Fruit fly (Drosophila melanogaster) whole organism, embryonic: ENCODE results near the gene PolG2.
A peak's percentile ranks its signal among the peaks of the same experiment; 100 is the strongest.

Experiments
- Blimp-1 ChIP-seq: fragments of 200-800 bp; sonication (Bioruptor generic); optimal IDR thresholded peaks from 3 replicates; lab custom pipeline; 2018; ENCODE audit warnings: missing biosample characterization, missing genetic modification characterization, mild to moderate bottlenecking, moderate library complexity, missing genetic modification reagents
- C15 ChIP-seq: fragments of 200-800 bp; sonication (Bioruptor generic); IDR thresholded peaks from 3 replicates; pipeline ENCODE4 v1.3.6; 2022; ENCODE audit warnings: missing biosample characterization, missing genetic modification characterization
- CG10654 ChIP-seq: fragments of 200-800 bp; sonication (Bioruptor generic); optimal IDR thresholded peaks from 2 replicates; lab custom pipeline; 2016; ENCODE audit warnings: missing biosample characterization, missing genetic modification characterization
- CG11695 ChIP-seq: fragments of 200-800 bp; sonication (Bioruptor generic); IDR thresholded peaks from 3 replicates; pipeline ENCODE4 v1.3.6; 2022; ENCODE audit warnings: missing biosample characterization, missing genetic modification characterization
- CG12071 ChIP-seq: fragments of 200-800 bp; sonication (Bioruptor generic); optimal IDR thresholded peaks from 3 replicates; lab custom pipeline; 2018; ENCODE audit warnings: missing biosample characterization, mild to moderate bottlenecking, missing genetic modification characterization
- CG12744 ChIP-seq: fragments of 200-800 bp; sonication (Bioruptor generic); optimal IDR thresholded peaks from 2 replicates; lab custom pipeline; 2016; ENCODE audit warnings: missing biosample characterization, missing genetic modification characterization
- CG12942 ChIP-seq: fragments of 200-800 bp; sonication (Bioruptor generic); optimal IDR thresholded peaks from 3 replicates; lab custom pipeline; 2016; ENCODE audit warnings: missing biosample characterization, missing genetic modification characterization
- CG1529 ChIP-seq: fragments of 200-800 bp; sonication (Bioruptor generic); optimal IDR thresholded peaks from 3 replicates; lab custom pipeline; 2018; ENCODE audit warnings: missing biosample characterization, missing genetic modification characterization
- CG15479 ChIP-seq: fragments of 200-800 bp; sonication (Bioruptor generic); optimal IDR thresholded peaks from 3 replicates; lab custom pipeline; 2019; ENCODE audit warnings: missing biosample characterization, mild to moderate bottlenecking, missing genetic modification characterization, moderate library complexity
- CG16863 ChIP-seq: fragments of 200-800 bp; sonication (Bioruptor generic); optimal IDR thresholded peaks from 3 replicates; lab custom pipeline; 2016; ENCODE audit warnings: missing biosample characterization, missing genetic modification characterization
- CG17186 ChIP-seq: fragments of 200-800 bp; sonication (Bioruptor generic); optimal IDR thresholded peaks from 3 replicates; lab custom pipeline; 2017; ENCODE audit warnings: missing biosample characterization, missing genetic modification reagents, missing genetic modification characterization
- CG18476 ChIP-seq: fragments of 200-800 bp; sonication (Bioruptor generic); optimal IDR thresholded peaks from 2 replicates; lab custom pipeline; 2016; ENCODE audit warnings: missing biosample characterization, mild to moderate bottlenecking, missing genetic modification characterization
- CG18764 ChIP-seq: fragments of 200-800 bp; sonication (Bioruptor generic); optimal IDR thresholded peaks from 3 replicates; lab custom pipeline; 2016; ENCODE audit warnings: missing biosample characterization, missing genetic modification characterization
- CG2712 ChIP-seq: fragments of 200-800 bp; optimal IDR thresholded peaks from 3 replicates; lab custom pipeline; 2019; ENCODE audit warnings: missing biosample characterization, mild to moderate bottlenecking, missing genetic modification characterization, moderate library complexity
- CG32532 ChIP-seq: fragments of 200-800 bp; sonication (Bioruptor generic); IDR thresholded peaks from 2 replicates; pipeline ENCODE4 v1.3.6; 2022; ENCODE audit warnings: missing biosample characterization, missing genetic modification characterization
- CG32767 ChIP-seq: fragments of 200-800 bp; sonication (Bioruptor generic); IDR thresholded peaks from 2 replicates; pipeline ENCODE4 v1.3.6; 2022; ENCODE audit warnings: missing biosample characterization, missing genetic modification characterization
- CG3281 ChIP-seq: fragments of 200-800 bp; sonication (Bioruptor generic); optimal IDR thresholded peaks from 3 replicates; lab custom pipeline; 2017; ENCODE audit warnings: missing biosample characterization, mild to moderate bottlenecking, missing genetic modification characterization
- CG33213 ChIP-seq: fragments of 200-800 bp; sonication (Bioruptor generic); optimal IDR thresholded peaks from 3 replicates; lab custom pipeline; 2016; ENCODE audit warnings: missing biosample characterization, missing genetic modification characterization
- CG3838 ChIP-seq: fragments of 200-800 bp; sonication (Bioruptor generic); optimal IDR thresholded peaks from 3 replicates; lab custom pipeline; 2016; ENCODE audit warnings: missing biosample characterization, missing genetic modification characterization
- CG6654 ChIP-seq: fragments of 200-800 bp; sonication (Bioruptor generic); optimal IDR thresholded peaks from 2 replicates; lab custom pipeline; 2017; ENCODE audit warnings: missing biosample characterization, mild to moderate bottlenecking, missing genetic modification characterization
- CG7372 ChIP-seq: fragments of 200-800 bp; sonication (Bioruptor generic); IDR thresholded peaks from 2 replicates; pipeline ENCODE4 v1.3.6; 2022; ENCODE audit warnings: missing biosample characterization, missing genetic modification characterization
- CG8281 ChIP-seq: fragments of 200-800 bp; sonication (Bioruptor generic); optimal IDR thresholded peaks from 2 replicates; lab custom pipeline; 2018; ENCODE audit warnings: missing biosample characterization, mild to moderate bottlenecking, missing genetic modification characterization, moderate library complexity
- CG9609 ChIP-seq: fragments of 200-800 bp; sonication (Bioruptor generic); optimal IDR thresholded peaks from 3 replicates; lab custom pipeline; 2016; ENCODE audit warnings: missing biosample characterization, missing genetic modification characterization
- Ets97D ChIP-seq: fragments of 200-800 bp; sonication (Bioruptor generic); optimal IDR thresholded peaks from 3 replicates; lab custom pipeline; 2016; ENCODE audit warnings: missing biosample characterization, missing genetic modification characterization
- HHEX ChIP-seq: fragments of 200-800 bp; sonication (Bioruptor generic); optimal IDR thresholded peaks from 3 replicates; lab custom pipeline; 2017; ENCODE audit warnings: missing biosample characterization, mild to moderate bottlenecking, missing genetic modification characterization, missing genetic modification reagents
- Hr39 ChIP-seq: fragments of >200 bp; optimal IDR thresholded peaks from 2 replicates; lab custom pipeline; 2017
- Kr ChIP-seq: fragments of 200-800 bp; sonication (Bioruptor generic); optimal IDR thresholded peaks from 2 replicates; lab custom pipeline; 2017; ENCODE audit warnings: missing biosample characterization, mild to moderate bottlenecking, missing genetic modification characterization
- Lhr ChIP-seq: fragments of 200-800 bp; sonication (Bioruptor generic); optimal IDR thresholded peaks from 3 replicates; lab custom pipeline; 2017; ENCODE audit warnings: mild to moderate bottlenecking, missing biosample characterization, missing genetic modification reagents, missing genetic modification characterization
- Oaz ChIP-seq: fragments of 200-800 bp; sonication (Bioruptor generic); IDR thresholded peaks from 2 replicates; pipeline ENCODE4 v1.3.6; 2022; ENCODE audit warnings: missing biosample characterization, missing genetic modification characterization
- Ravus ChIP-seq: fragments of 200-800 bp; sonication (Bioruptor generic); IDR thresholded peaks from 2 replicates; pipeline ENCODE4 v1.3.6; 2022; ENCODE audit warnings: missing biosample characterization, missing genetic modification characterization
- Xbp1 ChIP-seq: fragments of 200-800 bp; sonication (Bioruptor generic); optimal IDR thresholded peaks from 3 replicates; lab custom pipeline; 2016; ENCODE audit warnings: missing biosample characterization, mild to moderate bottlenecking, missing genetic modification characterization
- ac ChIP-seq: fragments of 200-800 bp; sonication (Bioruptor generic); optimal IDR thresholded peaks from 3 replicates; lab custom pipeline; 2017; ENCODE audit warnings: missing biosample characterization, mild to moderate bottlenecking, missing genetic modification characterization
- cad ChIP-seq: fragments of >200 bp; optimal IDR thresholded peaks from 2 replicates; lab custom pipeline; 2017; ENCODE audit warnings: missing biosample characterization, missing genetic modification characterization
- dan ChIP-seq: fragments of 200-800 bp; sonication (Bioruptor generic); IDR thresholded peaks from 2 replicates; pipeline ENCODE4 v1.3.6; 2022; ENCODE audit warnings: missing biosample characterization, missing genetic modification characterization
- dpn ChIP-seq, 2 experiments: fragments of 200-800 bp; sonication (Bioruptor generic); optimal IDR thresholded peaks; 3 replicates each; lab custom pipeline; 2016; ENCODE audit warnings: missing biosample characterization in 2 of 2, missing genetic modification characterization in 2 of 2
- exex ChIP-seq: fragments of 200-800 bp; sonication (Bioruptor generic); optimal IDR thresholded peaks from 4 replicates; lab custom pipeline; 2018; ENCODE audit warnings: missing biosample characterization, mild to moderate bottlenecking, missing genetic modification characterization, moderate library complexity
- fd96Cb ChIP-seq: fragments of 200-800 bp; sonication (Bioruptor generic); optimal IDR thresholded peaks from 2 replicates; lab custom pipeline; 2018; ENCODE audit warnings: missing biosample characterization, mild to moderate bottlenecking, missing genetic modification characterization, moderate library complexity
- gcm ChIP-seq: fragments of 200-800 bp; sonication (Bioruptor generic); optimal IDR thresholded peaks from 2 replicates; lab custom pipeline; 2019; ENCODE audit warnings: missing biosample characterization, mild to moderate bottlenecking, missing genetic modification characterization, moderate library complexity
- hb ChIP-seq: fragments of 200-800 bp; sonication (Bioruptor generic); IDR thresholded peaks from 3 replicates; pipeline ENCODE4 v1.3.6; 2022; ENCODE audit warnings: missing biosample characterization, missing genetic modification characterization; ENCODE audit not compliant: partially characterized antibody
- jing ChIP-seq: fragments of 200-800 bp; sonication (Bioruptor generic); optimal IDR thresholded peaks from 2 replicates; lab custom pipeline; 2018; ENCODE audit warnings: missing biosample characterization, mild to moderate bottlenecking, missing genetic modification characterization
- kni ChIP-seq: fragments of 200-800 bp; sonication (Bioruptor generic); optimal IDR thresholded peaks from 3 replicates; lab custom pipeline; 2017; ENCODE audit warnings: mild to moderate bottlenecking, missing biosample characterization, missing genetic modification reagents, missing genetic modification characterization
- maf-S ChIP-seq: fragments of 200-800 bp; sonication (Bioruptor generic); optimal IDR thresholded peaks from 2 replicates; lab custom pipeline; 2016; ENCODE audit warnings: missing biosample characterization, missing genetic modification characterization
- nerfin-1 ChIP-seq: fragments of 200-800 bp; sonication (Bioruptor generic); optimal IDR thresholded peaks from 3 replicates; lab custom pipeline; 2019; ENCODE audit warnings: missing biosample characterization, mild to moderate bottlenecking, missing genetic modification characterization, moderate library complexity
- pho ChIP-seq: fragments of 200-800 bp; sonication (Bioruptor generic); optimal IDR thresholded peaks from 2 replicates; lab custom pipeline; 2016; ENCODE audit warnings: missing biosample characterization, missing genetic modification characterization
- psq ChIP-seq: fragments of 200-800 bp; sonication (Bioruptor generic); optimal IDR thresholded peaks from 2 replicates; lab custom pipeline; 2017; ENCODE audit warnings: missing biosample characterization, missing genetic modification characterization
- row ChIP-seq: fragments of 200-800 bp; sonication (Bioruptor generic); IDR thresholded peaks from 3 replicates; pipeline ENCODE4 v1.3.6; 2022; ENCODE audit warnings: missing biosample characterization, missing genetic modification characterization
- shn ChIP-seq: fragments of 200-800 bp; sonication (Bioruptor generic); optimal IDR thresholded peaks from 3 replicates; lab custom pipeline; 2016; ENCODE audit warnings: missing biosample characterization, missing genetic modification characterization
- vfl ChIP-seq: fragments of 200-800 bp; sonication (Bioruptor generic); optimal IDR thresholded peaks from 2 replicates; lab custom pipeline; 2016; ENCODE audit warnings: missing biosample characterization, missing genetic modification characterization
- vvl ChIP-seq: fragments of 200-800 bp; sonication (Bioruptor generic); IDR thresholded peaks from 2 replicates; pipeline ENCODE4 v1.3.6; 2022; ENCODE audit warnings: missing biosample characterization, missing genetic modification characterization
- z ChIP-seq: fragments of 200-800 bp; sonication (Bioruptor generic); IDR thresholded peaks from 3 replicates; pipeline ENCODE4 v1.3.6; 2022; ENCODE audit warnings: missing biosample characterization, missing genetic modification characterization
- zen ChIP-seq: fragments of 200-800 bp; sonication (Bioruptor generic); optimal IDR thresholded peaks from 3 replicates; lab custom pipeline; 2018; ENCODE audit warnings: missing biosample characterization, mild to moderate bottlenecking, missing genetic modification characterization, moderate library complexity

PolG2 gene

DNA sequence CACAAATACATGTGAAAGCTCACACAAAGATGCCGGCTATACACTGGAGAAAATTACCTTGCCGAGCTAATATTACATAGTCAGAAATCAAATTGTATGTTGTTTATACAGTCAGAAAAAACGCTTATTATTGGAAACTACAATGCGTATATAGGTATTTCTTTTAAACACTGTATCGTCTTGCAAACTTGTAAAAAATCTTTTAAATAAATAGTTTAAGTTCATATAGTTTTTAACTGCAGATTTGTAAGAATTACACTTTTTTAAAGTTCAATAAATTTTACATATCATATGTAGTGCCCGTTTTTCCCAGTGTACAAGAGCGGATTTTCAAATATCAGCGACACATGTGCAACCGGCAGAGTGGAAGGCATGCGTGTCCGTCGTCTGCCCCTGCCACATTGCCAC lies 6.8 kb upstream of the PolG2 start (continued):
- TF ChIP-seq CG7372 (GFP tag; lab: Robert Waterston, UW) = 0 out of 2 replicates have a peak, but pooled peaks have one; percentile 22
- TF ChIP-seq CG18764 (GFP tag; lab: Kevin White, UChicago) = peak; percentile 36
- peak; percentile 66 for TF ChIP-seq CG12744 (GFP tag; lab: Kevin White, UChicago)
- peak; percentile 48 for TF ChIP-seq Ravus (GFP tag; lab: Robert Waterston, UW)
- peak; percentile 52 for TF ChIP-seq maf-S (GFP tag; lab: Kevin White, UChicago)
- TF ChIP-seq CG17186 (GFP tag; lab: Kevin White, UChicago) = no peak
- TF ChIP-seq gcm (GFP tag; lab: Kevin White, UChicago) = peak; percentile 67
- TF ChIP-seq Oaz (GFP tag; lab: Robert Waterston, UW) = peak; percentile 65; the same call in 1 of the 2 replicates
- peak; percentile 44 for TF ChIP-seq CG12071 (GFP tag; lab: Kevin White, UChicago)
- no peak for TF ChIP-seq z (GFP tag; lab: Robert Waterston, UW)
- peak; percentile 63 for TF ChIP-seq Lhr (GFP tag; lab: Kevin White, UChicago)
- peak; percentile 85 for TF ChIP-seq CG2712 (tag; lab: Kevin White, UChicago)
- TF ChIP-seq zen = peak; percentile 60
- TF ChIP-seq CG18476 (GFP tag; lab: Kevin White, UChicago) = peak; percentile 63
- TF ChIP-seq kni = no peak
- TF ChIP-seq hb (GFP tag; lab: Robert Waterston, UW) = no peak
- TF ChIP-seq CG16863 (GFP tag; lab: Kevin White, UChicago) = peak; percentile 81
- peak; percentile 67 for TF ChIP-seq CG1529 (GFP tag; lab: Kevin White, UChicago)
- TF ChIP-seq ac (GFP tag; lab: Kevin White, UChicago) = peak; percentile 9
- no peak for TF ChIP-seq CG15479 (GFP tag; lab: Kevin White, UChicago)
- no peak for TF ChIP-seq dan
- TF ChIP-seq Xbp1 = peak; percentile 90
- no peak for TF ChIP-seq cad (GFP tag; lab: Kevin White, UChicago)
- TF ChIP-seq fd96Cb (tag; lab: Kevin White, UChicago) = peak; percentile 83
- TF ChIP-seq shn = peak; percentile 52
- no peak for TF ChIP-seq exex (tag; lab: Kevin White, UChicago)
- no peak for TF ChIP-seq Hr39 (lab: Kevin White, UChicago)
- peak; percentile 25 for TF ChIP-seq CG8281 (tag; lab: Kevin White, UChicago)
- peak; percentile 47 for TF ChIP-seq jing (GFP tag; lab: Kevin White, UChicago)
- peak; percentile 43 for TF ChIP-seq psq (GFP tag; lab: Kevin White, UChicago)
- TF ChIP-seq CG3838 (GFP tag; lab: Kevin White, UChicago) = peak; percentile 70
- peak; percentile 72 for TF ChIP-seq row (GFP tag; lab: Robert Waterston, UW)
- TF ChIP-seq dpn (GFP tag; optimal IDR thresholded peaks at IDR 0.05; lab: Kevin White, UChicago) = peak; percentile 81 to 83
- peak; percentile 80 for TF ChIP-seq CG32767 (GFP tag; lab: Robert Waterston, UW)
- peak; percentile 13 for TF ChIP-seq vfl (GFP tag; lab: Kevin White, UChicago)
- peak; percentile 57 for TF ChIP-seq Ets97D (GFP tag; lab: Kevin White, UChicago)
- peak; percentile 91 for TF ChIP-seq CG11695 (GFP tag; lab: Robert Waterston, UW)
- TF ChIP-seq CG9609 = peak; percentile 71
- peak; percentile 61 for TF ChIP-seq HHEX (GFP tag; lab: Kevin White, UChicago)
- TF ChIP-seq CG33213 (GFP tag; lab: Kevin White, UChicago) = peak; percentile 67
- TF ChIP-seq Kr = no peak
- peak; percentile 65 for TF ChIP-seq CG12942 (GFP tag; lab: Kevin White, UChicago)
- TF ChIP-seq CG6654 (GFP tag; lab: Kevin White, UChicago) = peak; percentile 70
- peak; percentile 72 for TF ChIP-seq pho (GFP tag; lab: Kevin White, UChicago)
- peak; percentile 66; the same call in 1 of the 2 replicates for TF ChIP-seq CG32532 (GFP tag; lab: Robert Waterston, UW)
- peak; percentile 68 for TF ChIP-seq CG10654 (GFP tag; lab: Kevin White, UChicago)
- no peak for TF ChIP-seq C15 (GFP tag; lab: Robert Waterston, UW)
- peak; percentile 71 for TF ChIP-seq vvl (GFP tag; lab: Robert Waterston, UW)
- peak; percentile 66 for TF ChIP-seq nerfin-1 (tag; lab: Kevin White, UChicago)
- TF ChIP-seq CG3281 (GFP tag; lab: Kevin White, UChicago) = peak; percentile 79
- peak; percentile 82 for TF ChIP-seq Blimp-1 (GFP tag; lab: Kevin White, UChicago)
